Fruit fly (Drosophila melanogaster) whole organism, prepupa: ENCODE measurements around the gene CG4462.

ENCODE experiments used
- CG10631 ChIP-seq: fragments of 200-800 bp; sonication (Bioruptor generic); optimal IDR thresholded peaks from 2 replicates; lab custom pipeline; 2016; ENCODE audit warnings: missing biosample characterization, missing genetic modification characterization
- CG10669 ChIP-seq: fragments of 200-800 bp; sonication (Bioruptor generic); optimal IDR thresholded peaks from 3 replicates; lab custom pipeline; 2018; ENCODE audit warnings: missing biosample characterization, mild to moderate bottlenecking, missing genetic modification characterization, moderate library complexity
- CG11762 ChIP-seq: fragments of 200-800 bp; sonication (Bioruptor generic); optimal IDR thresholded peaks from 3 replicates; lab custom pipeline; 2016; ENCODE audit warnings: missing biosample characterization, missing genetic modification characterization; ENCODE audit not compliant: insufficient read depth
- CG15336 ChIP-seq: fragments of 200-800 bp; sonication (Bioruptor generic); IDR thresholded peaks from 2 replicates; pipeline ENCODE4 v1.3.6; 2022; ENCODE audit warnings: missing biosample characterization, missing genetic modification characterization
- CG1621 ChIP-seq: fragments of 200-800 bp; sonication (Bioruptor generic); optimal IDR thresholded peaks from 3 replicates; lab custom pipeline; 2018; ENCODE audit warnings: missing biosample characterization, mild to moderate bottlenecking, missing genetic modification characterization
- CG31627 ChIP-seq: fragments of 200-800 bp; sonication (Bioruptor generic); optimal IDR thresholded peaks from 3 replicates; lab custom pipeline; 2016; ENCODE audit warnings: missing biosample characterization, missing genetic modification characterization
- CG32006 ChIP-seq: fragments of 200-800 bp; sonication (Bioruptor generic); optimal IDR thresholded peaks from 3 replicates; lab custom pipeline; 2017; ENCODE audit warnings: missing biosample characterization, mild to moderate bottlenecking, missing genetic modification characterization
- CG3919 ChIP-seq: fragments of 200-800 bp; sonication (Bioruptor generic); optimal IDR thresholded peaks from 3 replicates; lab custom pipeline; 2016; ENCODE audit warnings: missing biosample characterization, missing genetic modification characterization
- CG4318 ChIP-seq: fragments of 200-800 bp; sonication (Bioruptor generic); optimal IDR thresholded peaks from 3 replicates; lab custom pipeline; 2017; ENCODE audit warnings: missing biosample characterization, mild to moderate bottlenecking, missing genetic modification characterization
- CG6276 ChIP-seq: fragments of 200-800 bp; sonication (Bioruptor generic); optimal IDR thresholded peaks from 2 replicates; lab custom pipeline; 2017; ENCODE audit warnings: missing biosample characterization, mild to moderate bottlenecking, missing genetic modification characterization
- CG6792 ChIP-seq: fragments of 200-800 bp; sonication (Bioruptor generic); optimal IDR thresholded peaks from 3 replicates; lab custom pipeline; 2016; ENCODE audit warnings: missing biosample characterization, missing genetic modification characterization
- CG6808 ChIP-seq: fragments of 200-800 bp; sonication (Bioruptor generic); optimal IDR thresholded peaks from 3 replicates; lab custom pipeline; 2017; ENCODE audit warnings: missing biosample characterization, missing genetic modification characterization, mild to moderate bottlenecking, moderate library complexity, missing genetic modification reagents
- CG7368 ChIP-seq: fragments of 200-800 bp; sonication (Bioruptor generic); optimal IDR thresholded peaks from 3 replicates; lab custom pipeline; 2016; ENCODE audit warnings: missing biosample characterization, missing genetic modification characterization
- CG8319 ChIP-seq: fragments of 200-800 bp; sonication (Bioruptor generic); optimal IDR thresholded peaks from 3 replicates; lab custom pipeline; 2016; ENCODE audit warnings: missing biosample characterization, missing genetic modification characterization
- CG8632 ChIP-seq: fragments of 200-800 bp; sonication (Bioruptor generic); optimal IDR thresholded peaks from 3 replicates; lab custom pipeline; 2016; ENCODE audit warnings: missing biosample characterization, missing genetic modification characterization
- Eip75B ChIP-seq: fragments of 200-800 bp; sonication (Bioruptor generic); optimal IDR thresholded peaks from 3 replicates; lab custom pipeline; 2016; ENCODE audit warnings: missing biosample characterization, missing genetic modification characterization
- Eip78C ChIP-seq: fragments of 200-800 bp; sonication (Bioruptor generic); peaks from one replicate; lab custom pipeline; 2016; ENCODE audit warnings: missing biosample characterization, missing genetic modification characterization
- Ets21C ChIP-seq: fragments of 200-800 bp; sonication (Bioruptor generic); optimal IDR thresholded peaks from 3 replicates; lab custom pipeline; 2016; ENCODE audit warnings: missing biosample characterization, missing genetic modification characterization
- Ets96B ChIP-seq: fragments of 200-800 bp; optimal IDR thresholded peaks from 2 replicates; lab custom pipeline; 2019; ENCODE audit warnings: missing biosample characterization, mild to moderate bottlenecking, missing genetic modification characterization, moderate library complexity
- Gug ChIP-seq: fragments of 200-800 bp; sonication (Bioruptor generic); IDR thresholded peaks from 2 replicates; pipeline ENCODE4 v1.3.6; 2022; ENCODE audit warnings: missing biosample characterization, missing genetic modification characterization
- Hr38 ChIP-seq: sonication (Bioruptor generic); optimal IDR thresholded peaks from 2 replicates; lab custom pipeline; 2016; ENCODE audit warnings: missing biosample characterization, missing genetic modification characterization
- Hr39 ChIP-seq: fragments of 200-800 bp; sonication (Bioruptor generic); optimal IDR thresholded peaks from 2 replicates; lab custom pipeline; 2016; ENCODE audit warnings: missing biosample characterization, missing genetic modification characterization
- Hr4 ChIP-seq: fragments of 200-800 bp; sonication (Bioruptor generic); optimal IDR thresholded peaks from 3 replicates; lab custom pipeline; 2016; ENCODE audit warnings: missing biosample characterization, missing genetic modification characterization
- Met ChIP-seq: fragments of 200-800 bp; sonication (Bioruptor generic); optimal IDR thresholded peaks from 3 replicates; lab custom pipeline; 2016; ENCODE audit warnings: missing biosample characterization, missing genetic modification characterization
- Smox ChIP-seq: fragments of 200-800 bp; sonication (Bioruptor generic); optimal IDR thresholded peaks from 3 replicates; lab custom pipeline; 2016; ENCODE audit warnings: missing biosample characterization, missing genetic modification characterization
- Sox102F ChIP-seq: fragments of 200-800 bp; sonication (Bioruptor generic); optimal IDR thresholded peaks from 2 replicates; lab custom pipeline; 2016; ENCODE audit warnings: missing biosample characterization, mild to moderate bottlenecking, missing genetic modification characterization
- Sox14 ChIP-seq: fragments of 200-800 bp; sonication (Bioruptor generic); optimal IDR thresholded peaks from 3 replicates; lab custom pipeline; 2016; ENCODE audit warnings: missing biosample characterization, missing genetic modification characterization
- Sox15 ChIP-seq: fragments of 200-800 bp; sonication (Bioruptor generic); optimal IDR thresholded peaks from 3 replicates; lab custom pipeline; 2016; ENCODE audit warnings: missing biosample characterization, missing genetic modification characterization
- acj6 ChIP-seq: fragments of 200-800 bp; sonication (Bioruptor generic); optimal IDR thresholded peaks from 3 replicates; lab custom pipeline; 2016; ENCODE audit warnings: missing biosample characterization, missing genetic modification characterization
- dsx ChIP-seq: fragments of 200-800 bp; optimal IDR thresholded peaks from 3 replicates; lab custom pipeline; 2019; ENCODE audit warnings: missing biosample characterization, mild to moderate bottlenecking, missing genetic modification characterization, moderate library complexity; ENCODE audit not compliant: poor library complexity, severe bottlenecking
- fd59A ChIP-seq: fragments of 200-800 bp; sonication (Bioruptor generic); optimal IDR thresholded peaks from 2 replicates; lab custom pipeline; 2017; ENCODE audit warnings: missing biosample characterization, mild to moderate bottlenecking, missing genetic modification characterization, missing genetic modification reagents
- lz ChIP-seq: fragments of 200-800 bp; sonication (Bioruptor generic); optimal IDR thresholded peaks from 3 replicates; lab custom pipeline; 2016; ENCODE audit warnings: missing biosample characterization, missing genetic modification characterization
- net ChIP-seq: fragments of 200-800 bp; sonication (Bioruptor generic); optimal IDR thresholded peaks from 3 replicates; lab custom pipeline; 2016; ENCODE audit warnings: missing biosample characterization, missing genetic modification characterization
- pdm3 ChIP-seq: fragments of 200-800 bp; sonication (Bioruptor generic); optimal IDR thresholded peaks from 3 replicates; lab custom pipeline; 2016; ENCODE audit warnings: missing biosample characterization, missing genetic modification characterization
- salr ChIP-seq, 2 experiments: fragments of 200-800 bp; sonication (Bioruptor generic); optimal IDR thresholded peaks; 3 replicates each; lab custom pipeline; 2016 to 2018; ENCODE audit warnings: missing biosample characterization in 2 of 2, missing genetic modification characterization in 2 of 2, mild to moderate bottlenecking in 1 of 2
- spab ChIP-seq: fragments of 200-800 bp; sonication (Bioruptor generic); optimal IDR thresholded peaks from 2 replicates; lab custom pipeline; 2017; ENCODE audit warnings: missing biosample characterization, mild to moderate bottlenecking, missing genetic modification characterization, missing genetic modification reagents
- ss ChIP-seq, 2 experiments: fragments of 200-800 bp; sonication (Bioruptor generic); optimal IDR thresholded peaks; 2 replicates in 1 of 2; 3 replicates in 1 of 2; lab custom pipeline; 2017 to 2018; ENCODE audit warnings: mild to moderate bottlenecking in 2 of 2, missing biosample characterization in 2 of 2, missing genetic modification characterization in 2 of 2, moderate library complexity in 1 of 2
- topi ChIP-seq: fragments of 200-800 bp; sonication (Bioruptor generic); optimal IDR thresholded peaks from 3 replicates; lab custom pipeline; 2016; ENCODE audit warnings: missing biosample characterization, missing genetic modification characterization
- vri ChIP-seq: fragments of 200-800 bp; sonication (Bioruptor generic); optimal IDR thresholded peaks from 3 replicates; lab custom pipeline; 2016; ENCODE audit warnings: missing biosample characterization, mild to moderate bottlenecking, missing genetic modification characterization

The CG4462 gene

dm6 chr3R:19925271-19925670 lies at the start of gene CG4462:
Gene CG4462 (minus strand): TSS chr3R:19925371.
- TF ChIP-seq CG1621 (tag; lab: Kevin White, UChicago): no peak
- TF ChIP-seq net (GFP tag; lab: Kevin White, UChicago): no peak
- no peak for TF ChIP-seq Sox14 (GFP tag; lab: Kevin White, UChicago)
- no peak for TF ChIP-seq pdm3 (GFP tag; lab: Kevin White, UChicago)
- no peak for TF ChIP-seq Sox15 (GFP tag; lab: Kevin White, UChicago)
- TF ChIP-seq Hr4 (GFP tag; lab: Kevin White, UChicago): no peak
- no peak for TF ChIP-seq Eip78C

- TF ChIP-seq CG4318 (no peak), Sox15 (GFP tag; lab: Kevin White, UChicago) (no peak), CG32006 (GFP tag; lab: Kevin White, UChicago) (no peak), Ets96B (tag; lab: Kevin White, UChicago) (no peak), CG10631 (no peak), ss (GFP tag; optimal IDR thresholded peaks at IDR 0.05; lab: Kevin White, UChicago) (no peak)
These were observed 47.4 kb upstream of the CG4462 start, which contains the start of gene CG31213 for dm6 chr3R:19972598-19972997. Gene CG31213 (plus strand): TSS chr3R:19972898.

dm6 chr3R:19968695-19969094 lies 43.5 kb upstream of the CG4462 start:
- TF ChIP-seq CG31627: no peak
- TF ChIP-seq fd59A (GFP tag; lab: Kevin White, UChicago): no peak
- no peak for TF ChIP-seq topi (GFP tag; lab: Kevin White, UChicago)
- TF ChIP-seq dsx: no peak
- TF ChIP-seq Gug (GFP tag; lab: Robert Waterston, UW): no peak
- no peak for TF ChIP-seq Hr39 (GFP tag; lab: Kevin White, UChicago)
- no peak for TF ChIP-seq salr (GFP tag; optimal IDR thresholded peaks at IDR 0.05; lab: Kevin White, UChicago)
- no peak for TF ChIP-seq vri (GFP tag; lab: Kevin White, UChicago)
- no peak for TF ChIP-seq CG6276
- no peak for TF ChIP-seq Met (GFP tag; lab: Kevin White, UChicago)
- no peak for TF ChIP-seq CG6808
- TF ChIP-seq CG15336 (GFP tag; lab: Robert Waterston, UW): no peak

dm6 chr3R:19948143-19948542 lies 23.0 kb upstream of the CG4462 start, which contains the start of gene CG4783:
Gene CG4783 (plus strand): TSS chr3R:19948443.
- TF ChIP-seq CG3919 (GFP tag; lab: Kevin White, UChicago) (no peak), vri (GFP tag; lab: Kevin White, UChicago) (peak; percentile 28)

dm6 chr3R:19942312-19942711 lies 17.1 kb upstream of the CG4462 start, which contains the start of gene CG46042:
Gene CG46042 (minus strand): TSS chr3R:19942412.
- no peak for TF ChIP-seq CG6792 (GFP tag; lab: Kevin White, UChicago)
- TF ChIP-seq Sox15 (GFP tag; lab: Kevin White, UChicago): no peak
- no peak for TF ChIP-seq vri (GFP tag; lab: Kevin White, UChicago)
- no peak for TF ChIP-seq CG10669 (GFP tag; lab: Kevin White, UChicago)
- TF ChIP-seq acj6 (GFP tag; lab: Kevin White, UChicago): no peak

dm6 chr3R:19938941-19939587 lies 13.9 kb upstream of the CG4462 start:
- TF ChIP-seq CG31627 (no peak), CG8319 (GFP tag; lab: Kevin White, UChicago) (no peak), CG8632 (GFP tag; lab: Kevin White, UChicago) (no peak), CG15336 (GFP tag; lab: Robert Waterston, UW) (no peak), CG6792 (GFP tag; lab: Kevin White, UChicago) (no peak), Smox (no peak), spab (GFP tag; lab: Kevin White, UChicago) (no peak), topi (GFP tag; lab: Kevin White, UChicago) (no peak), Eip75B (GFP tag; lab: Kevin White, UChicago) (no peak), Hr38 (GFP tag; lab: Kevin White, UChicago) (no peak), Ets21C (GFP tag; lab: Kevin White, UChicago) (no peak), CG11762 (GFP tag; lab: Kevin White, UChicago) (no peak), Gug (GFP tag; lab: Robert Waterston, UW) (no peak), Sox102F (GFP tag; lab: Kevin White, UChicago) (no peak), Sox15 (GFP tag; lab: Kevin White, UChicago) (no peak), CG7368 (GFP tag; lab: Kevin White, UChicago) (no peak), lz (GFP tag; lab: Kevin White, UChicago) (no peak)
